Worm (Caenorhabditis elegans): ENCODE results near the gene str-161.

- TF ChIP-seq snpc-4 (tag; optimal IDR thresholded peaks at IDR 0.05) (no peak), mep-1 (tag; optimal IDR thresholded peaks at IDR 0.05) (no peak), drap-1 (GFP tag; optimal IDR thresholded peaks at IDR 0.05) (no peak)
Measured at ce11 chrIV:4905645-4906135, 1.8 kb upstream of the str-161 start, which contains the start of gene T08B6.4.
